Worm (Caenorhabditis elegans): ENCODE measurements around the gene C07A9.12.

The C07A9.12 gene

DNA sequence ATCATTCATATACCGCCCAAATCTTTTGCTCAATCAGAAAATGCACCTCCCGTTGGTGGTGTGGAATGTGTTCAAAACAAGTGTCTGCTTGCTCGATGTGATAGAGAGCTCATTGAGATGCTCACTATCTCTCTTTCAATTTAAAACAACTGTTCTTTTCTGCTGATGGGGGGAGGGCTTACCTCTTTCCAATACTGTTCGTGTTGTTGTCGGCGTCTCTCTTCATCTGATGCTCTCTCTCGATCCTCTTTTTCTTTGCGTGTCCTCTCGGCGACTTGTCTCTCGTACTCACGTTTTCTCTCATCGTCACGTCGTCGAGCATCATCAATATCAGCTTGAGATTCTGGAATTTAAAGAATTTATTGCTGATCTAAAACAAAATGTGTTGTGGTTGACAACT lies 14.6 kb upstream of the C07A9.12 start:
- TF ChIP-seq elt-4 (tag; optimal IDR thresholded peaks at IDR 0.05) (no peak), T23F11.4 (GFP tag; optimal IDR thresholded peaks at IDR 0.05) (no peak), unc-3 (GFP tag; conservative IDR thresholded peaks at IDR 0.05) (no peak), unc-3 (tag; optimal IDR thresholded peaks at IDR 0.05) (no peak), ahr-1 (tag; optimal IDR thresholded peaks at IDR 0.05) (no peak), hlh-6 (tag; optimal IDR thresholded peaks at IDR 0.05) (no peak), hlh-15 (tag; optimal IDR thresholded peaks at IDR 0.05) (no peak), nhr-11 (tag; optimal IDR thresholded peaks at IDR 0.05) (no peak), tbx-2 (tag; optimal IDR thresholded peaks at IDR 0.05) (peak; percentile 2), nfya-1 (tag; optimal IDR thresholded peaks at IDR 0.05) (peak; percentile 0), ceh-45 (GFP tag; IDR thresholded peaks at IDR 0.05) (no peak), unc-55 (GFP tag; optimal IDR thresholded peaks at IDR 0.05) (peak; percentile 57), ref-2 (tag; optimal IDR thresholded peaks at IDR 0.05) (peak; percentile 33), ceh-22 (tag; optimal IDR thresholded peaks at IDR 0.05) (no peak), unc-42 (tag; optimal IDR thresholded peaks at IDR 0.05) (no peak), ceh-24 (tag; optimal IDR thresholded peaks at IDR 0.05) (no peak)

DNA sequence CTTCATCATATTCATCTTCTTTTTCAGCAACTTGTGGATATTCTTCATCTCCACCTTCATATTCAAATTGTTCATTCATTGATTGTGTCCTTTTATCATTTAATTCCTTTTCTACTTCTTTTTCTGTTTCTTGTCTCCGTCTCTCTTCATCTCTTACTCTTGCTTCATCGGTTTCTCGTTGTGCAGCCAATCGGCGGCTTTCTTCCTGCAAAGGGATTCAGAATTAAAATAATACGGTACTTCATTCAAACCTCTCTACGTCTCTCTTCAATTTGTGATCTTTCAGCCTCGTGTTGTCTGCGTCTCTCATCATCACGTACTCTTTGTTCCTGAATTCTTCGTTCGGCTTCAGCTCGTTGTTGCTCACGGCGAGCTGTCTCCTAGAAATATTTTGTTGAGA lies 13.3 kb upstream of the C07A9.12 start:
- TF ChIP-seq ztf-16 (tag; optimal IDR thresholded peaks at IDR 0.05) = no peak
- peak; percentile 80 for TF ChIP-seq nfya-1 (tag; optimal IDR thresholded peaks at IDR 0.05)

DNA sequence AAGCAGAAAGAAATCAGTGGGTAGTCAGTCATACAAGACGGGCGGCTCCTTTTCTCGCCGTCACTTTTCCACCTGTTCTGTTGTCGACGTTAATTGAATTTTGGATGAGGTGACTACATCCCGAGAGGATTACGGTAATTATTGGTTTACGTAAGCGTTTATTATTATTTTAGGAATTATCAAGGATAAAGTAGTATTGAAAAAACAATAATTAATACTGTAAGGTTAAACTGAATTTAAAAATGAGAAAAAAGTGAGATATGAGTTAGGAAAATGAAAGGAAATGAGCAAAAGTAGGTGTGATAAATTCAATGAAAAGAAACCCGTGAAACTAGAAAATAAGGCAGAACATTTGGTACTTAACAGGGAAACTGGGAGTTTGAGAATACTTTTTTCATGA lies 11.6 kb upstream of the C07A9.12 start, which contains the start of gene hlh-4:
hlh-4 (minus strand) TSS at position 101 of the 400 bp plus-strand sequence.
- TF ChIP-seq eyg-1 (tag; optimal IDR thresholded peaks at IDR 0.05) = no peak
- TF ChIP-seq gmeb-2 (tag; optimal IDR thresholded peaks at IDR 0.05) = no peak
- no peak for TF ChIP-seq K02D7.2 (tag; optimal IDR thresholded peaks at IDR 0.05)
- TF ChIP-seq ceh-34 (tag; optimal IDR thresholded peaks at IDR 0.05) = no peak
- no peak for TF ChIP-seq ceh-9 (tag; optimal IDR thresholded peaks at IDR 0.05)
- no peak for TF ChIP-seq rnt-1 (tag; optimal IDR thresholded peaks at IDR 0.05)
- no peak for TF ChIP-seq dve-1 (tag; optimal IDR thresholded peaks at IDR 0.05)
- TF ChIP-seq ceh-14 (tag; optimal IDR thresholded peaks at IDR 0.05) = no peak
- no peak for TF ChIP-seq ceh-30 (tag; optimal IDR thresholded peaks at IDR 0.05)
- no peak for TF ChIP-seq lin-11 (tag; optimal IDR thresholded peaks at IDR 0.05)
- TF ChIP-seq hlh-30 (tag; optimal IDR thresholded peaks at IDR 0.05; ENCODE audit: insufficient read depth) = no peak
- TF ChIP-seq ceh-31 (tag; optimal IDR thresholded peaks at IDR 0.05) = no peak
- no peak for TF ChIP-seq C08G9.2 (tag; optimal IDR thresholded peaks at IDR 0.05)
- TF ChIP-seq che-1 (tag; optimal IDR thresholded peaks at IDR 0.05) = no peak

DNA sequence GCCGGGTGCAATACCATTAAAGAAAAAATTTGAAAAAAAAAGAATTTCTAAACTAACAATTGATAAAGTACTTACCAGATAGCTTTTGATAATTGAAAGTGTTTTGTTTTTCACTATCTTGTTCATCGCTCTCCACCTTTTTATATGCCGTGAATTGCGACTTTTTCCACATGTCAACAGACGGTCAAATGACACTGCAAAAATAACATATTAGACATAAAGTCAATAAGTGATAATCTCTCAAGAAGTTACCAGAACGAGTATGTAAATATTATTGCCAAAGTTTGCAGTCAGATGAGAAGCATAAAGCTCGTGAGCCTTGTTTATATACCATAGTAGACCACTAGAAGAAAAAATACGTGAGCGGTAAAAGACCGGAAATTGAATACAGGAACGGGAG lies 8.5 kb upstream of the C07A9.12 start, which contains the start of gene dao-6:
dao-6 (minus strand) TSS at position 345 of the 400 bp plus-strand sequence.
- TF ChIP-seq pax-1 (tag; optimal IDR thresholded peaks at IDR 0.05) = no peak
- TF ChIP-seq unc-55 (GFP tag; optimal IDR thresholded peaks at IDR 0.05) = no peak
- no peak for TF ChIP-seq K02D7.2 (tag; optimal IDR thresholded peaks at IDR 0.05)
- TF ChIP-seq syd-9 (tag; optimal IDR thresholded peaks at IDR 0.05) = no peak
- no peak for TF ChIP-seq ceh-6 (GFP tag; optimal IDR thresholded peaks at IDR 0.05)
- no peak for TF ChIP-seq nhr-232 (tag; optimal IDR thresholded peaks at IDR 0.05)
- TF ChIP-seq pha-4 (tag; optimal IDR thresholded peaks at IDR 0.05) = no peak
- TF ChIP-seq nhr-11 (tag; optimal IDR thresholded peaks at IDR 0.05) = no peak
- TF ChIP-seq sox-2 (GFP tag; IDR thresholded peaks at IDR 0.05) = no peak
- TF ChIP-seq ceh-18 (tag; optimal IDR thresholded peaks at IDR 0.05) = no peak
- no peak for TF ChIP-seq ceh-9 (tag; optimal IDR thresholded peaks at IDR 0.05)
- TF ChIP-seq hlh-8 (tag; optimal IDR thresholded peaks at IDR 0.05) = no peak
- no peak for TF ChIP-seq Y22D7AL.16 (tag; optimal IDR thresholded peaks at IDR 0.05)
- TF ChIP-seq ceh-22 (tag; optimal IDR thresholded peaks at IDR 0.05) = no peak
- TF ChIP-seq C38D4.7 (GFP tag; optimal IDR thresholded peaks at IDR 0.05) = no peak
- no peak for TF ChIP-seq lin-11 (tag; optimal IDR thresholded peaks at IDR 0.05)
